Fruit fly (Drosophila melanogaster) whole organism, prepupa: ENCODE data around the gene mbt.
A peak's percentile ranks its signal among the peaks of the same experiment; 100 is the strongest.

Source experiments
- Blimp-1 ChIP-seq: fragments of 200-800 bp; sonication (Bioruptor generic); optimal IDR thresholded peaks from 3 replicates; lab custom pipeline; 2017; ENCODE audit warnings: missing biosample characterization, missing genetic modification characterization, mild to moderate bottlenecking, moderate library complexity, missing genetic modification reagents
- CG10631 ChIP-seq: fragments of 200-800 bp; sonication (Bioruptor generic); optimal IDR thresholded peaks from 2 replicates; lab custom pipeline; 2016; ENCODE audit warnings: missing biosample characterization, missing genetic modification characterization
- CG10669 ChIP-seq: fragments of 200-800 bp; sonication (Bioruptor generic); optimal IDR thresholded peaks from 3 replicates; lab custom pipeline; 2018; ENCODE audit warnings: missing biosample characterization, mild to moderate bottlenecking, missing genetic modification characterization, moderate library complexity
- CG11294 ChIP-seq: fragments of 200-800 bp; sonication (Bioruptor generic); IDR thresholded peaks from 2 replicates; pipeline ENCODE4 v1.3.6; 2022; ENCODE audit warnings: missing biosample characterization, missing genetic modification characterization
- CG11902 ChIP-seq: fragments of 200-800 bp; sonication (Bioruptor generic); optimal IDR thresholded peaks from 3 replicates; lab custom pipeline; 2016; ENCODE audit warnings: missing biosample characterization, missing genetic modification characterization
- CG15336 ChIP-seq: fragments of 200-800 bp; sonication (Bioruptor generic); IDR thresholded peaks from 2 replicates; pipeline ENCODE4 v1.3.6; 2022; ENCODE audit warnings: missing biosample characterization, missing genetic modification characterization
- CG1621 ChIP-seq: fragments of 200-800 bp; sonication (Bioruptor generic); optimal IDR thresholded peaks from 3 replicates; lab custom pipeline; 2018; ENCODE audit warnings: missing biosample characterization, mild to moderate bottlenecking, missing genetic modification characterization
- CG16779 ChIP-seq: fragments of 200-800 bp; sonication (Bioruptor generic); optimal IDR thresholded peaks from 3 replicates; lab custom pipeline; 2017; ENCODE audit warnings: missing biosample characterization, mild to moderate bottlenecking, missing genetic modification characterization
- CG3032 ChIP-seq: fragments of 200-800 bp; optimal IDR thresholded peaks from 2 replicates; lab custom pipeline; 2019; ENCODE audit warnings: missing biosample characterization, mild to moderate bottlenecking, missing genetic modification characterization, moderate library complexity
- CG34406 ChIP-seq: fragments of 200-800 bp; sonication (Bioruptor generic); optimal IDR thresholded peaks from 3 replicates; lab custom pipeline; 2016; ENCODE audit warnings: missing biosample characterization, missing genetic modification characterization
- CG3919 ChIP-seq: fragments of 200-800 bp; sonication (Bioruptor generic); optimal IDR thresholded peaks from 3 replicates; lab custom pipeline; 2016; ENCODE audit warnings: missing biosample characterization, missing genetic modification characterization
- CG4318 ChIP-seq: fragments of 200-800 bp; sonication (Bioruptor generic); optimal IDR thresholded peaks from 3 replicates; lab custom pipeline; 2017; ENCODE audit warnings: missing biosample characterization, mild to moderate bottlenecking, missing genetic modification characterization
- CG6163 ChIP-seq: fragments of 200-800 bp; sonication (Bioruptor generic); IDR thresholded peaks from 3 replicates; pipeline ENCODE4 v1.3.6; 2022; ENCODE audit warnings: missing biosample characterization, missing genetic modification characterization
- CG6276 ChIP-seq: fragments of 200-800 bp; sonication (Bioruptor generic); optimal IDR thresholded peaks from 2 replicates; lab custom pipeline; 2017; ENCODE audit warnings: missing biosample characterization, mild to moderate bottlenecking, missing genetic modification characterization
- CG6854 ChIP-seq: fragments of 200-800 bp; sonication (Bioruptor generic); optimal IDR thresholded peaks from 2 replicates; lab custom pipeline; 2017; ENCODE audit warnings: missing biosample characterization, mild to moderate bottlenecking, missing genetic modification characterization
- CG8119 ChIP-seq: fragments of 200-800 bp; sonication (Bioruptor generic); IDR thresholded peaks from 3 replicates; pipeline ENCODE4 v1.3.6; 2022; ENCODE audit warnings: missing biosample characterization, missing genetic modification characterization
- CG9139 ChIP-seq: fragments of 200-800 bp; sonication (Bioruptor generic); optimal IDR thresholded peaks from 3 replicates; lab custom pipeline; 2017; ENCODE audit warnings: missing biosample characterization, mild to moderate bottlenecking, missing genetic modification characterization
- Eip75B ChIP-seq: fragments of 200-800 bp; sonication (Bioruptor generic); optimal IDR thresholded peaks from 3 replicates; lab custom pipeline; 2016; ENCODE audit warnings: missing biosample characterization, missing genetic modification characterization
- Eip78C ChIP-seq: fragments of 200-800 bp; sonication (Bioruptor generic); peaks from one replicate; lab custom pipeline; 2016; ENCODE audit warnings: missing biosample characterization, missing genetic modification characterization
- Ets21C ChIP-seq: fragments of 200-800 bp; sonication (Bioruptor generic); optimal IDR thresholded peaks from 3 replicates; lab custom pipeline; 2016; ENCODE audit warnings: missing biosample characterization, missing genetic modification characterization
- Ets96B ChIP-seq: fragments of 200-800 bp; optimal IDR thresholded peaks from 2 replicates; lab custom pipeline; 2019; ENCODE audit warnings: missing biosample characterization, mild to moderate bottlenecking, missing genetic modification characterization, moderate library complexity
- Hr38 ChIP-seq: sonication (Bioruptor generic); optimal IDR thresholded peaks from 2 replicates; lab custom pipeline; 2016; ENCODE audit warnings: missing biosample characterization, missing genetic modification characterization
- Hr4 ChIP-seq: fragments of 200-800 bp; sonication (Bioruptor generic); optimal IDR thresholded peaks from 3 replicates; lab custom pipeline; 2016; ENCODE audit warnings: missing biosample characterization, missing genetic modification characterization
- Smox ChIP-seq: fragments of 200-800 bp; sonication (Bioruptor generic); optimal IDR thresholded peaks from 3 replicates; lab custom pipeline; 2016; ENCODE audit warnings: missing biosample characterization, missing genetic modification characterization
- Sox102F ChIP-seq: fragments of 200-800 bp; sonication (Bioruptor generic); optimal IDR thresholded peaks from 2 replicates; lab custom pipeline; 2016; ENCODE audit warnings: missing biosample characterization, mild to moderate bottlenecking, missing genetic modification characterization
- Sox14 ChIP-seq: fragments of 200-800 bp; sonication (Bioruptor generic); optimal IDR thresholded peaks from 3 replicates; lab custom pipeline; 2016; ENCODE audit warnings: missing biosample characterization, missing genetic modification characterization
- Sox15 ChIP-seq: fragments of 200-800 bp; sonication (Bioruptor generic); optimal IDR thresholded peaks from 3 replicates; lab custom pipeline; 2016; ENCODE audit warnings: missing biosample characterization, missing genetic modification characterization
- dsx ChIP-seq: fragments of 200-800 bp; optimal IDR thresholded peaks from 3 replicates; lab custom pipeline; 2019; ENCODE audit warnings: missing biosample characterization, mild to moderate bottlenecking, missing genetic modification characterization, moderate library complexity; ENCODE audit not compliant: poor library complexity, severe bottlenecking
- eg ChIP-seq: fragments of 200-800 bp; sonication (Bioruptor generic); IDR thresholded peaks from 3 replicates; pipeline ENCODE4 v1.3.6; 2022; ENCODE audit warnings: missing biosample characterization, missing genetic modification characterization
- fkh ChIP-seq: fragments of 200-800 bp; sonication (Bioruptor generic); optimal IDR thresholded peaks from 3 replicates; lab custom pipeline; 2017; ENCODE audit warnings: missing biosample characterization, mild to moderate bottlenecking, missing genetic modification characterization, moderate library complexity
- lz ChIP-seq: fragments of 200-800 bp; sonication (Bioruptor generic); optimal IDR thresholded peaks from 3 replicates; lab custom pipeline; 2016; ENCODE audit warnings: missing biosample characterization, missing genetic modification characterization
- net ChIP-seq: fragments of 200-800 bp; sonication (Bioruptor generic); optimal IDR thresholded peaks from 3 replicates; lab custom pipeline; 2016; ENCODE audit warnings: missing biosample characterization, missing genetic modification characterization
- pdm3 ChIP-seq: fragments of 200-800 bp; sonication (Bioruptor generic); optimal IDR thresholded peaks from 3 replicates; lab custom pipeline; 2016; ENCODE audit warnings: missing biosample characterization, missing genetic modification characterization
- salr ChIP-seq, 2 experiments: fragments of 200-800 bp; sonication (Bioruptor generic); optimal IDR thresholded peaks; 3 replicates each; lab custom pipeline; 2016 to 2018; ENCODE audit warnings: missing biosample characterization in 2 of 2, missing genetic modification characterization in 2 of 2, mild to moderate bottlenecking in 1 of 2
- spab ChIP-seq: fragments of 200-800 bp; sonication (Bioruptor generic); optimal IDR thresholded peaks from 2 replicates; lab custom pipeline; 2017; ENCODE audit warnings: missing biosample characterization, mild to moderate bottlenecking, missing genetic modification characterization, missing genetic modification reagents
- ss ChIP-seq, 2 experiments: fragments of 200-800 bp; sonication (Bioruptor generic); optimal IDR thresholded peaks; 2 replicates in 1 of 2; 3 replicates in 1 of 2; lab custom pipeline; 2017 to 2018; ENCODE audit warnings: mild to moderate bottlenecking in 2 of 2, missing biosample characterization in 2 of 2, missing genetic modification characterization in 2 of 2, moderate library complexity in 1 of 2
- svp ChIP-seq: fragments of 200-800 bp; sonication (Bioruptor generic); peaks from one replicate; lab custom pipeline; 2016; ENCODE audit warnings: missing biosample characterization, missing genetic modification characterization
- vri ChIP-seq: fragments of 200-800 bp; sonication (Bioruptor generic); optimal IDR thresholded peaks from 3 replicates; lab custom pipeline; 2016; ENCODE audit warnings: missing biosample characterization, mild to moderate bottlenecking, missing genetic modification characterization

Gene mbt

DNA sequence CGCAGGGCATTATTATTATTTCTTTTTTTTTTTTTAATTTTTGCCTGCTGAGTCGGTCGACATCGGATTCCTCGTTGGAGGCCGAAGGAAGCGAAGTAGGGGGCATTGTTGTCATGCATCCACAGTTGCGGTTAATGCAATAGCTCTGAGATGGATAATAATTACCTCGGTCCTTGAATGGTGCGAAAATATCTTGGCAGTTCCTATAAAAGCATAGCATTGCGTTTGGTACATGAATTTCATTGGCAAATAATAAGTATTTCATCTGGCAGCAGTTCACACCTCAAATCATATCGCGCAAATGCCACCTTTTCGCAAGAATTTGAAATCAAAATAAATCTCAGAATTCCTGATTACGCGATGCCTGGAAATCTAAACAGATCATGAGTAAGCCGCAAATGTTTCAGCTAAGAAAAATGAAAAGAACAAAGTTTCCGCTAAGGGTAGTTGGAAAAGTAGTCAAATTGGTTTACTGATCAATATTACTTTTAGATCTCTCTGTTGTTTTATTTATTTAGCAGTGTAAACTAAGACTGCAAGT is 36.7 kb downstream of the mbt start (continued):
- TF ChIP-seq CG11902 (GFP tag; lab: Kevin White, UChicago) (no peak), Sox14 (GFP tag; lab: Kevin White, UChicago) (peak; percentile 28), svp (GFP tag; lab: Kevin White, UChicago) (peak; percentile 81), Hr38 (GFP tag; lab: Kevin White, UChicago) (no peak), ss (GFP tag; optimal IDR thresholded peaks at IDR 0.05; lab: Kevin White, UChicago) (peak in 1 of 2 experiments; percentile 20), CG10669 (peak; percentile 12), Ets96B (tag; lab: Kevin White, UChicago) (no peak), dsx (GFP tag; lab: Kevin White, UChicago) (no peak), Eip75B (GFP tag; lab: Kevin White, UChicago) (peak; percentile 55), CG10631 (GFP tag; lab: Kevin White, UChicago) (peak; percentile 31), Hr4 (GFP tag; lab: Kevin White, UChicago) (no peak)
- TF ChIP-seq, all 60 proteins: peak for 31

DNA sequence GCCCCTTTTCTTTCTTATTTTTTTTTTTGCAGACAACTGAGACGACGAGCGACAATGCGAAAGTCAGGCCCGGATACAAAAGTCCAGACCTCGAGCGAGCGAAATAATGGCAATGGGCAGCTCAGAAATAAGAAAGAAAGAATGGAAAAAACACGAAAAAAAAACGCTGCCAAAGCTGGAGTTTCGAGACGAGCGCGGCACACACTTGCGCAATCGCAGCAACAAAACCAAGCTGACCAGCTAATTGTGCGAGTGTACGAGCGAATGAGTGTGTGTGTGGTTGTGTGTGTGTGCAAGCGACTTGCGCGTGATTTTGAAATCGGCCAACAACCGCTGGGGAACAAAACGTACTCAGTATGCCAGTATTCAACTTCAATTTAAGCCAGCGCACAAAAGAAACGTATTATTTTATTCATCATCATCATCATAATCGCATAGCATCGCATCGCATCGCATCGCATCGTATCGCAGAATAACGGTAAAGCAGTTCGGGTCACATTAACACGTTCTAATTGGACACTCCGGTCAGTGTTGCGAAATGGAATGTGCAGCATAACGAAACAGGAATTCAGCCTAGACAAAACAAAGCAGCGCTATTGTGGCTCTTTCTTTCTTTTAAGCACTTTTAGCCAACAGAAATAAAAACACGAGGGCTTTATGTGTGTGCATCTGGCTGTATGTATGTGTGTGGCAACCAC is 37.4 kb downstream of the mbt start:
- TF ChIP-seq Smox (GFP tag; lab: Kevin White, UChicago) (no peak), eg (GFP tag; lab: Robert Waterston, UW) (peak; percentile 40; the same call in 2 of the 3 replicates), pdm3 (GFP tag; lab: Kevin White, UChicago) (no peak), CG3032 (tag; lab: Kevin White, UChicago) (no peak), CG1621 (tag; lab: Kevin White, UChicago) (no peak), CG6276 (GFP tag; lab: Kevin White, UChicago) (no peak), vri (GFP tag; lab: Kevin White, UChicago) (peak; percentile 77), CG15336 (GFP tag; lab: Robert Waterston, UW) (no peak), CG4318 (no peak), Sox15 (GFP tag; lab: Kevin White, UChicago) (no peak), CG11294 (GFP tag; lab: Robert Waterston, UW) (no peak), CG9139 (GFP tag; lab: Kevin White, UChicago) (peak; percentile 21), spab (no peak), net (GFP tag; lab: Kevin White, UChicago) (no peak), Ets21C (GFP tag; lab: Kevin White, UChicago) (no peak), CG8119 (0 out of 3 replicates have a peak, but pooled peaks have one; percentile 38), CG3919 (GFP tag; lab: Kevin White, UChicago) (no peak), Ets96B (tag; lab: Kevin White, UChicago) (no peak), Eip78C (GFP tag; lab: Kevin White, UChicago) (peak; percentile 27), dsx (GFP tag; lab: Kevin White, UChicago) (no peak), Sox102F (GFP tag; lab: Kevin White, UChicago) (no peak), ss (GFP tag; optimal IDR thresholded peaks at IDR 0.05; lab: Kevin White, UChicago) (peak; percentile 55 to 57), CG34406 (GFP tag; lab: Kevin White, UChicago) (no peak), Hr4 (GFP tag; lab: Kevin White, UChicago) (no peak), CG6854 (GFP tag; lab: Kevin White, UChicago) (peak; percentile 77), CG16779 (tag; lab: Kevin White, UChicago) (no peak), Hr38 (GFP tag; lab: Kevin White, UChicago) (no peak), CG6163 (GFP tag; lab: Robert Waterston, UW) (peak; percentile 53; the same call in 1 of the 3 replicates), Blimp-1 (GFP tag; lab: Kevin White, UChicago) (no peak), CG11902 (GFP tag; lab: Kevin White, UChicago) (no peak)

DNA sequence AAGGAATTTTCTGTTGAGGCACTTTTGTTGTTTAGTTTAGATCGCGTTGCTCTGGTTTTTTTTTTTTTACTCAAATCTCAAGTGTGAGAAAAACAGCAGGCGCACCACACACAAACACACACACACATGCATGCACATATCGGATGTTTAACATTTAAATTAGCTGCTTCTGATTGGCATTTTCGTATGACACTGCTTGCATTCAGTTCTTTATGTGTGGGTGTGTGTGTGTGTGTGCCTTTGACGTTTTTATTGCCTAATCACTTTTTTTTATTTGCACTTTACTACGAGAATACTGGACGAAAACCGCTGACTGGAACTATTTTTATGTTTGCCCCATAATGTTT is 37.9 kb downstream of the mbt start:
- no peak for TF ChIP-seq fkh (GFP tag; lab: Kevin White, UChicago)
- no peak for TF ChIP-seq CG11902 (GFP tag; lab: Kevin White, UChicago)
- TF ChIP-seq lz = no peak
- TF ChIP-seq CG10669 = no peak
- TF ChIP-seq CG6854 (GFP tag; lab: Kevin White, UChicago) = no peak
- no peak for TF ChIP-seq salr (GFP tag; optimal IDR thresholded peaks at IDR 0.05; lab: Kevin White, UChicago)
